Fruit fly (Drosophila melanogaster) whole organism: Measurements from ENCODE around the gene CG31145.

Experiments used
- CG8478 ChIP-seq: fragments of >200 bp; optimal IDR thresholded peaks from 2 replicates; lab custom pipeline; 2018; ENCODE audit warnings: inconsistent platforms
- Dll ChIP-seq: fragments of >200 bp; optimal IDR thresholded peaks from 2 replicates; lab custom pipeline; 2017
- EcR ChIP-seq, 2 experiments: fragments of >200 bp; optimal IDR thresholded peaks; 2 replicates each; lab custom pipeline; 2017; ENCODE audit warnings: missing biosample characterization in 2 of 2, missing genetic modification characterization in 2 of 2, missing genetic modification reagents in 2 of 2
- pan ChIP-seq: fragments of >200 bp; optimal IDR thresholded peaks from 2 replicates; lab custom pipeline; 2017
- psq ChIP-seq: fragments of >200 bp; optimal IDR thresholded peaks from 2 replicates; lab custom pipeline; 2017
- usp ChIP-seq: fragments of >200 bp; optimal IDR thresholded peaks from 2 replicates; lab custom pipeline; 2017; ENCODE audit warnings: missing biosample characterization, missing genetic modification characterization, mixed read lengths

The CG31145 gene

dm6 chr3R:23668583-23668982, 876 bp downstream of the CG31145 start:
- TF ChIP-seq psq (lab: Kevin White, UChicago) (no peak), usp (GFP tag; lab: Kevin White, UChicago) (no peak), pan (lab: Kevin White, UChicago) (no peak), EcR (GFP tag; optimal IDR thresholded peaks at IDR 0.05; lab: Kevin White, UChicago) (no peak), CG8478 (lab: Kevin White, UChicago) (no peak), Dll (lab: Kevin White, UChicago) (no peak)

DNA sequence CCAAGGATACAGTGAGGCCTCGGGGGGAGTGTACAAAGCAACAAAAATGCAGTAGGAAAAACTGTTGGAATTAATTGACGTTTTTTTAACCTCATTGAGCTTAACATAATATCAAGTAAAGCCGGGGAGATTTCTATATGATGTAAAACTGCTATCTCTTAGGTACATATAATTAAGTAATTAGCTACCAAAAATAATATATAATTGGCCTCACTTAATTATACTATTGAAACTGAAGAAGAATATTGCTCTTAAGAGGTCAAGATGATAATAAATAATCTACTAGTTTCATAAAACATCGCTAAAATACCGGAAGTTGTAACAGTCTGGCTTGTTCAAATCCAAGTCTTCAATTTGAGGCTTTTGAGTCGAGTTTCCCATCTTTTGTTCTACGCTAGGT, 2.0 kb downstream of the CG31145 start:
- TF ChIP-seq usp (GFP tag; lab: Kevin White, UChicago) (no peak), pan (lab: Kevin White, UChicago) (no peak), Dll (lab: Kevin White, UChicago) (no peak), psq (lab: Kevin White, UChicago) (no peak), CG8478 (lab: Kevin White, UChicago) (no peak), EcR (GFP tag; optimal IDR thresholded peaks at IDR 0.05; lab: Kevin White, UChicago) (no peak)

- TF ChIP-seq EcR (GFP tag; optimal IDR thresholded peaks at IDR 0.05; lab: Kevin White, UChicago) (no peak), Dll (lab: Kevin White, UChicago) (no peak), CG8478 (lab: Kevin White, UChicago) (no peak), usp (GFP tag; lab: Kevin White, UChicago) (no peak), psq (lab: Kevin White, UChicago) (no peak), pan (lab: Kevin White, UChicago) (no peak)
These were observed 2.7 kb downstream of the CG31145 start for dm6 chr3R:23666672-23667211.

DNA sequence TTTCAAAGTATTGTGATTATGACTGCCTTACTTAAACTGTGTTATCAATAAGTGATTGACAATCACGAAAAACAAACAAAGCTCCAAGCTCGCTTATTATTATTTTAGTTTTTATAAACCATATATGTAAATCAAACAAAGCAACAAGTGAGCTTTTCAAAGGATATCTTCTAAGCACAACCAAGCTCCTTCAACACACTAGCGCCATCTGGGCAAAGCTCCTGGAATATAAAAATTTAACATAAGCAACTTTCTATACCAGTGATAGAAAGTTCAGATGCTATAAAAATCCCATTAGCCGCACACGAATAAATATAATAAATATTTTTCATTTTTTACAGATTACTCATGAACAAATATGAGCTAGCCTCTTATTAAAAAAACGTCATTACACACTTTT, 5.0 kb downstream of the CG31145 start:
- TF ChIP-seq usp (GFP tag; lab: Kevin White, UChicago) (no peak), Dll (lab: Kevin White, UChicago) (no peak), EcR (GFP tag; optimal IDR thresholded peaks at IDR 0.05; lab: Kevin White, UChicago) (no peak), psq (lab: Kevin White, UChicago) (no peak), pan (lab: Kevin White, UChicago) (no peak), CG8478 (lab: Kevin White, UChicago) (no peak)

dm6 chr3R:23662782-23663181, 6.7 kb downstream of the CG31145 start:
- no peak for TF ChIP-seq usp (GFP tag; lab: Kevin White, UChicago)
- TF ChIP-seq psq (lab: Kevin White, UChicago) = no peak
- no peak for TF ChIP-seq Dll (lab: Kevin White, UChicago)
- no peak for TF ChIP-seq CG8478 (lab: Kevin White, UChicago)
- no peak for TF ChIP-seq EcR (GFP tag; optimal IDR thresholded peaks at IDR 0.05; lab: Kevin White, UChicago)
- no peak for TF ChIP-seq pan (lab: Kevin White, UChicago)

- TF ChIP-seq usp (GFP tag; lab: Kevin White, UChicago) (no peak), CG8478 (lab: Kevin White, UChicago) (no peak), psq (lab: Kevin White, UChicago) (no peak), pan (lab: Kevin White, UChicago) (no peak), Dll (lab: Kevin White, UChicago) (no peak), EcR (GFP tag; optimal IDR thresholded peaks at IDR 0.05; lab: Kevin White, UChicago) (no peak)
These were observed 9.9 kb downstream of the CG31145 start for dm6 chr3R:23659598-23659997.

DNA sequence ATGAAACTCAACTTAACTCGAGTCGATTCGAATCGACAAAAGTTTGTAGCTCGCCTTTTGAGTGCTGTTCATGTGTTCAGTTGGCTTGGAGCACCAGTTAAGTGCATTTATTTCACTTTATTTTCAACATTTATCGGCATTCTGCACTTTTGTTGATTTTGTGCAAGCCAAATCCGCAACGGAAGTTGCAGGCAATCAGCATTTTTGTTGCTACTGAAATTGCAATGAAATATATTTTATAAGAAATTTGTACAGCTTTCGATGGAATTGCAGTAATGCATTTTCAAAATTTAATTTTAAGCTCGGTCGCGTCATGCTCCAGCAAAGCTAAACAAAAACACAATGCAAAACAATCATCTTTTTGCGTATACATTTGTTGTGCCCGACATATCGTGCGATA, 10.5 kb downstream of the CG31145 start:
- no peak for TF ChIP-seq EcR (GFP tag; optimal IDR thresholded peaks at IDR 0.05; lab: Kevin White, UChicago)
- TF ChIP-seq Dll (lab: Kevin White, UChicago) = no peak
- TF ChIP-seq CG8478 (lab: Kevin White, UChicago) = no peak
- TF ChIP-seq psq (lab: Kevin White, UChicago) = no peak
- no peak for TF ChIP-seq pan (lab: Kevin White, UChicago)
- TF ChIP-seq usp (GFP tag; lab: Kevin White, UChicago) = no peak

DNA sequence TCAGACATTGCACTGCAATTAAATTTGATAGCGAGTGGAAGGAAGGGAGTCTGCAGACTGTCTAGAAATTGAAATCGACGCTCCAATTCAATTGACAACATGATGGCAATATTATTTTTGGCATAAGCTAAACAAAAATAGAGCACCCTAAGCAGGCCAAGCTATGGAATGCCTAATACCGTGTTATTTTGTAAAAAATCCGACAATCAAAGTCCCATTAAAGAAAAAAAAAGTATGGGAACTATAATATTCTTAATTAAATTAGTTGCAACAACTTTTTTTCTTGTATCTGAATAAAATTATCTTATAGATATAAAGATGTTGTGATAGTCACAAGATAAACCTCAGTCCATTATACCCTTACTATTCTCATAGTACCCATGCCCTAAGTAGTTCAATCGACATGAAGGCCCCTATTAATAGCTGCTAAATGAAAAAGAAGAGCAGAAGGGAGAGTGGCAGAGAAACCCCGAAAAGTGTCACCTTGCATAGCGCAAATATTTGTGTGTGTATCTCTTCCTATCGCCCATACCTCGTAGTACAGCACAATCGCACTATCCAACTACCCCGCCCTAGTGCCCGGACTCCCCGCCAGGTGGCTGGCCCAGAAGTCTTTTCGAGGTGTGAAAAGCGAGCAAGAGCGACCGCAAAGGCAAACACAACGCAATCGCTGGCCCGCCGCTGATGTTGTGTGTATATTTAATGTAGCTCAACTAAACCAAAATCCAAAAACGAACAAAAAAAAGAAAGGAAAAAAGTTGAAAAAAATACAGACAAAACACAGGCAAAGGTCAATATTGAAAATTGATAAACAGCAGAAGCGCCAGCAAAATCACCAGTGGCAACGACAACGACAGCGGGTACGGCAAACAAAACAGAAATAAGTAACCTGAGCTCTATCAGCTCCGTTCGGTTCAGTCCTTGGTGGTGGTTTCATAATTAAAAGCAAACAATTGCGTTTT, 11.8 kb downstream of the CG31145 start:
- TF ChIP-seq usp (GFP tag; lab: Kevin White, UChicago) = no peak
- TF ChIP-seq CG8478 (lab: Kevin White, UChicago) = no peak
- no peak for TF ChIP-seq psq (lab: Kevin White, UChicago)
- TF ChIP-seq Dll (lab: Kevin White, UChicago) = no peak
- TF ChIP-seq EcR (GFP tag; optimal IDR thresholded peaks at IDR 0.05; lab: Kevin White, UChicago) = no peak
- TF ChIP-seq pan (lab: Kevin White, UChicago) = no peak

- TF ChIP-seq Dll (lab: Kevin White, UChicago) (no peak), CG8478 (lab: Kevin White, UChicago) (no peak), EcR (GFP tag; optimal IDR thresholded peaks at IDR 0.05; lab: Kevin White, UChicago) (no peak), psq (lab: Kevin White, UChicago) (no peak), pan (lab: Kevin White, UChicago) (no peak), usp (GFP tag; lab: Kevin White, UChicago) (no peak)
These were observed 14.0 kb downstream of the CG31145 start for dm6 chr3R:23655501-23655900.

DNA sequence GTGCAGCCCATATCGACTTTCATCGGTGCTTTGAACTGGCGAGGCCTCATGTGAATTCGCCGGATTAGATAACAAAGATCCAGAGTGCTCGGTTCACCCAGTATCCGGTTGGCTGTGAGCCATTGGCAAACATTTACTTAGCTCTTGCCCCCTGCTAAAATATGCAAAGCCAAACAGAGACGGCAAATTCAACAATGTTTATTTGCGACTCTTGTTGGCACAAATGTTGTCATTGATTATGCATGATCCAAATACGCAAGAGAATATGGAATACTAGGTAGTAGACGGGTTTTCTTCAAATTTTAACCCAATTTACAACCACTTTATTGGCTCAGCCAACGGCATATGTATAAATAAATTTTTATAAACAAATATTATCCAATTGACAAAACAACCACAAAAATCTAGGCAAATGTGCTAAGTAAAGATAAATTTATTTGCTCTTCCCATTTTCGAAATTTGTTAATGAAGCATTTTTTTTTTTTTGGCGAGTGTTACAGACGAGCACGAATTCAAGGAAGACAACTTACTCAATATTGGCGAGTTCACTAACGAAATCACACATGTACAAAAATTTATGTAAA, 16.8 kb downstream of the CG31145 start:
- no peak for TF ChIP-seq CG8478 (lab: Kevin White, UChicago)
- no peak for TF ChIP-seq pan (lab: Kevin White, UChicago)
- TF ChIP-seq EcR (GFP tag; optimal IDR thresholded peaks at IDR 0.05; lab: Kevin White, UChicago) = no peak
- no peak for TF ChIP-seq psq (lab: Kevin White, UChicago)
- TF ChIP-seq Dll (lab: Kevin White, UChicago) = no peak
- no peak for TF ChIP-seq usp (GFP tag; lab: Kevin White, UChicago)
